Worm (Caenorhabditis elegans): ENCODE data around the gene smg-6.

DNA sequence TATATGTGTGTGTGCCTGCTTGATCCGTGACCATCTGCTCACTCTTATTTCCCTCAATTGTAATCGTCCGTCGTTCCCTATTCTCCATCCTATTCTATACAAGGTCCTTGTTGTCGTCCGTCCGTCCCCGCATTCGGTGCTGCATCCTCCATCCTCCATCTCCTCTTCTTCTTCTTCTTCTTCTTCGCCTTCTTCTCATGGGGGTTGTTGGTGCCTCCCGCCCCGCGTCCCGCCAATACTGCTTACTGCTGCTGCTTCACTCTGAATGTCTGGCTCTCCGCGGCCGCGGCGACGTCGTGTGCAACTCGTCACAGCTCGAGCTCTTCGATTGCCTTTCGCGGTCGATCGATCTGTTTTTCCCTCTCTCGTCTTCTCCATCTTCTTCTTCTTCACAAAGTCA, 61.5 kb downstream of the smg-6 start:
- TF ChIP-seq tab-1 (GFP tag; IDR thresholded peaks at IDR 0.05): no peak
- 0 out of 2 replicates have a peak, but pooled peaks have one; percentile 24 for TF ChIP-seq T22C8.4 (GFP tag; IDR thresholded peaks at IDR 0.05)
- TF ChIP-seq flt-1 (GFP tag; IDR thresholded peaks at IDR 0.05): peak; percentile 67; the same call in 1 of the 2 replicates
- TF ChIP-seq ztf-29 (GFP tag; IDR thresholded peaks at IDR 0.05): no peak
- TF ChIP-seq cog-1 (tag; optimal IDR thresholded peaks at IDR 0.05): no peak
- no peak for TF ChIP-seq klf-2 (GFP tag; conservative IDR thresholded peaks at IDR 0.05)
